Fruit fly (Drosophila melanogaster): ENCODE measurements around the gene Nnk.

Nnk gene

dm6 chr3R:17849178-17849577, 44.1 kb upstream of the Nnk start (continued):
- TF ChIP-seq CG2712 (tag; optimal IDR thresholded peaks at IDR 0.05) (peak; percentile 26), ash1 (GFP tag; optimal IDR thresholded peaks at IDR 0.05) (no peak), rib (GFP tag; IDR thresholded peaks at IDR 0.05) (no peak), cwo (GFP tag; optimal IDR thresholded peaks at IDR 0.05) (no peak), CG9932 (GFP tag; IDR thresholded peaks at IDR 0.05) (0 out of 2 replicates have a peak, but pooled peaks have one; percentile 22), B-H2 (GFP tag; optimal IDR thresholded peaks at IDR 0.05) (no peak), E2f2 (GFP tag; IDR thresholded peaks at IDR 0.05) (0 out of 2 replicates have a peak, but pooled peaks have one; percentile 16), Opbp (GFP tag; IDR thresholded peaks at IDR 0.05; ENCODE audit: partially characterized antibody) (no peak), D19A (tag; optimal IDR thresholded peaks at IDR 0.05) (peak; percentile 14), CG8388 (GFP tag; optimal IDR thresholded peaks at IDR 0.05) (peak; percentile 21), crol (GFP tag; IDR thresholded peaks at IDR 0.05) (no peak), CG10979 (tag; optimal IDR thresholded peaks at IDR 0.05) (peak; percentile 17), lab (GFP tag; optimal IDR thresholded peaks at IDR 0.05) (peak; percentile 30), Ada2b (GFP tag; IDR thresholded peaks at IDR 0.05) (0 out of 2 replicates have a peak, but pooled peaks have one; percentile 18), Kr (GFP tag; optimal IDR thresholded peaks at IDR 0.05) (no peak), dmrt99B (tag; optimal IDR thresholded peaks at IDR 0.05) (peak; percentile 56)

- peak; percentile 50; the same call in 2 of the 3 replicates for TF ChIP-seq CG7963 (GFP tag; IDR thresholded peaks at IDR 0.05; ENCODE audit: partially characterized antibody)
- TF ChIP-seq CG9609 (GFP tag; optimal IDR thresholded peaks at IDR 0.05) = no peak
- peak; percentile 77 for TF ChIP-seq CG6791 (GFP tag; IDR thresholded peaks at IDR 0.05; ENCODE audit: partially characterized antibody)
- TF ChIP-seq E2f1 (GFP tag; IDR thresholded peaks at IDR 0.05) = no peak
- TF ChIP-seq Stat92E (GFP tag; optimal IDR thresholded peaks at IDR 0.05) = no peak
- TF ChIP-seq Ets97D (GFP tag; optimal IDR thresholded peaks at IDR 0.05) = no peak
- TF ChIP-seq Opbp (GFP tag; IDR thresholded peaks at IDR 0.05; ENCODE audit: partially characterized antibody) = peak; percentile 52; the same call in 2 of the 3 replicates
- TF ChIP-seq z (GFP tag; IDR thresholded peaks at IDR 0.05) = peak; percentile 26; the same call in 1 of the 3 replicates
- peak; percentile 82 for TF ChIP-seq sd (tag; optimal IDR thresholded peaks at IDR 0.05)
- TF ChIP-seq abd-A (tag; optimal IDR thresholded peaks at IDR 0.05) = peak; percentile 70
- TF ChIP-seq Bgb (GFP tag; IDR thresholded peaks at IDR 0.05; ENCODE audit: partially characterized antibody) = peak; percentile 46; the same call in 1 of the 2 replicates
- TF ChIP-seq nerfin-1 (tag; optimal IDR thresholded peaks at IDR 0.05) = peak; percentile 100
- no peak for TF ChIP-seq fd64A (GFP tag; optimal IDR thresholded peaks at IDR 0.05)
- TF ChIP-seq nmo (GFP tag; optimal IDR thresholded peaks at IDR 0.05) = peak; percentile 50
- TF ChIP-seq seq (GFP tag; IDR thresholded peaks at IDR 0.05) = peak; percentile 42; the same call in 1 of the 2 replicates
- 0 out of 3 replicates have a peak, but pooled peaks have one; percentile 7 for TF ChIP-seq zen2 (GFP tag; IDR thresholded peaks at IDR 0.05; ENCODE audit: partially characterized antibody)
- TF ChIP-seq Hr39 (optimal IDR thresholded peaks at IDR 0.05) = peak; percentile 82
- peak; percentile 73 for TF ChIP-seq bbx (GFP tag; IDR thresholded peaks at IDR 0.05; ENCODE audit: partially characterized antibody)
- peak; percentile 64 for TF ChIP-seq crol (GFP tag; IDR thresholded peaks at IDR 0.05)
- no peak for TF ChIP-seq Gsc (GFP tag; IDR thresholded peaks at IDR 0.05)
- no peak for TF ChIP-seq CG3065 (GFP tag; optimal IDR thresholded peaks at IDR 0.05)
- TF ChIP-seq ase (GFP tag; IDR thresholded peaks at IDR 0.05) = no peak
- TF ChIP-seq hb (GFP tag; IDR thresholded peaks at IDR 0.05; ENCODE audit: partially characterized antibody) = no peak
Measured at dm6 chr3R:17846966-17847365, 41.9 kb upstream of the Nnk start.

- TF ChIP-seq bsh (GFP tag; optimal IDR thresholded peaks at IDR 0.05) (no peak), otp (GFP tag; IDR thresholded peaks at IDR 0.05) (no peak), CG8924 (tag; optimal IDR thresholded peaks at IDR 0.05) (peak; percentile 3), dmrt11E (tag; optimal IDR thresholded peaks at IDR 0.05) (no peak), Sox102F (GFP tag; optimal IDR thresholded peaks at IDR 0.05) (no peak), jing (GFP tag; optimal IDR thresholded peaks at IDR 0.05) (no peak), CG7556 (GFP tag; optimal IDR thresholded peaks at IDR 0.05) (peak; percentile 18), CG6689 (GFP tag; IDR thresholded peaks at IDR 0.05) (no peak), Dad (GFP tag; optimal IDR thresholded peaks at IDR 0.05) (no peak), TFAM (GFP tag; optimal IDR thresholded peaks at IDR 0.05) (no peak), gem (tag; optimal IDR thresholded peaks at IDR 0.05) (peak; percentile 37), Neu2 (GFP tag; optimal IDR thresholded peaks at IDR 0.05; ENCODE audit: borderline replicate concordance) (no peak), E2f2 (GFP tag; IDR thresholded peaks at IDR 0.05) (no peak)
Measured at dm6 chr3R:17830528-17830927, 25.5 kb upstream of the Nnk start.
